Fruit fly (Drosophila melanogaster) whole organism, prepupa: ENCODE measurements around the gene Kr-h1.
A peak's percentile ranks its signal among the peaks of the same experiment; 100 is the strongest.

Source experiments
- Blimp-1 ChIP-seq: fragments of 200-800 bp; sonication (Bioruptor generic); optimal IDR thresholded peaks from 3 replicates; lab custom pipeline; 2017; ENCODE audit warnings: missing biosample characterization, missing genetic modification characterization, mild to moderate bottlenecking, moderate library complexity, missing genetic modification reagents
- CG10631 ChIP-seq: fragments of 200-800 bp; sonication (Bioruptor generic); optimal IDR thresholded peaks from 2 replicates; lab custom pipeline; 2016; ENCODE audit warnings: missing biosample characterization, missing genetic modification characterization
- CG10669 ChIP-seq: fragments of 200-800 bp; sonication (Bioruptor generic); optimal IDR thresholded peaks from 3 replicates; lab custom pipeline; 2018; ENCODE audit warnings: missing biosample characterization, mild to moderate bottlenecking, missing genetic modification characterization, moderate library complexity
- CG11294 ChIP-seq: fragments of 200-800 bp; sonication (Bioruptor generic); IDR thresholded peaks from 2 replicates; pipeline ENCODE4 v1.3.6; 2022; ENCODE audit warnings: missing biosample characterization, missing genetic modification characterization
- CG11902 ChIP-seq: fragments of 200-800 bp; sonication (Bioruptor generic); optimal IDR thresholded peaks from 3 replicates; lab custom pipeline; 2016; ENCODE audit warnings: missing biosample characterization, missing genetic modification characterization
- CG1621 ChIP-seq: fragments of 200-800 bp; sonication (Bioruptor generic); optimal IDR thresholded peaks from 3 replicates; lab custom pipeline; 2018; ENCODE audit warnings: missing biosample characterization, mild to moderate bottlenecking, missing genetic modification characterization
- CG16779 ChIP-seq: fragments of 200-800 bp; sonication (Bioruptor generic); optimal IDR thresholded peaks from 3 replicates; lab custom pipeline; 2017; ENCODE audit warnings: missing biosample characterization, mild to moderate bottlenecking, missing genetic modification characterization
- CG3032 ChIP-seq: fragments of 200-800 bp; optimal IDR thresholded peaks from 2 replicates; lab custom pipeline; 2019; ENCODE audit warnings: missing biosample characterization, mild to moderate bottlenecking, missing genetic modification characterization, moderate library complexity
- CG31627 ChIP-seq: fragments of 200-800 bp; sonication (Bioruptor generic); optimal IDR thresholded peaks from 3 replicates; lab custom pipeline; 2016; ENCODE audit warnings: missing biosample characterization, missing genetic modification characterization
- CG34406 ChIP-seq: fragments of 200-800 bp; sonication (Bioruptor generic); optimal IDR thresholded peaks from 3 replicates; lab custom pipeline; 2016; ENCODE audit warnings: missing biosample characterization, missing genetic modification characterization
- CG3919 ChIP-seq: fragments of 200-800 bp; sonication (Bioruptor generic); optimal IDR thresholded peaks from 3 replicates; lab custom pipeline; 2016; ENCODE audit warnings: missing biosample characterization, missing genetic modification characterization
- CG6163 ChIP-seq: fragments of 200-800 bp; sonication (Bioruptor generic); IDR thresholded peaks from 3 replicates; pipeline ENCODE4 v1.3.6; 2022; ENCODE audit warnings: missing biosample characterization, missing genetic modification characterization
- CG6276 ChIP-seq: fragments of 200-800 bp; sonication (Bioruptor generic); optimal IDR thresholded peaks from 2 replicates; lab custom pipeline; 2017; ENCODE audit warnings: missing biosample characterization, mild to moderate bottlenecking, missing genetic modification characterization
- CG6808 ChIP-seq: fragments of 200-800 bp; sonication (Bioruptor generic); optimal IDR thresholded peaks from 3 replicates; lab custom pipeline; 2017; ENCODE audit warnings: missing biosample characterization, missing genetic modification characterization, mild to moderate bottlenecking, moderate library complexity, missing genetic modification reagents
- CG6854 ChIP-seq: fragments of 200-800 bp; sonication (Bioruptor generic); optimal IDR thresholded peaks from 2 replicates; lab custom pipeline; 2017; ENCODE audit warnings: missing biosample characterization, mild to moderate bottlenecking, missing genetic modification characterization
- CG8119 ChIP-seq: fragments of 200-800 bp; sonication (Bioruptor generic); IDR thresholded peaks from 3 replicates; pipeline ENCODE4 v1.3.6; 2022; ENCODE audit warnings: missing biosample characterization, missing genetic modification characterization
- CG8632 ChIP-seq: fragments of 200-800 bp; sonication (Bioruptor generic); optimal IDR thresholded peaks from 3 replicates; lab custom pipeline; 2016; ENCODE audit warnings: missing biosample characterization, missing genetic modification characterization
- Eip75B ChIP-seq: fragments of 200-800 bp; sonication (Bioruptor generic); optimal IDR thresholded peaks from 3 replicates; lab custom pipeline; 2016; ENCODE audit warnings: missing biosample characterization, missing genetic modification characterization
- Eip78C ChIP-seq: fragments of 200-800 bp; sonication (Bioruptor generic); peaks from one replicate; lab custom pipeline; 2016; ENCODE audit warnings: missing biosample characterization, missing genetic modification characterization
- Eip93F ChIP-seq: fragments of 200-800 bp; sonication (Bioruptor generic); optimal IDR thresholded peaks from 2 replicates; lab custom pipeline; 2016; ENCODE audit warnings: missing biosample characterization, mild to moderate bottlenecking, missing genetic modification characterization
- Ets96B ChIP-seq: fragments of 200-800 bp; optimal IDR thresholded peaks from 2 replicates; lab custom pipeline; 2019; ENCODE audit warnings: missing biosample characterization, mild to moderate bottlenecking, missing genetic modification characterization, moderate library complexity
- Gug ChIP-seq: fragments of 200-800 bp; sonication (Bioruptor generic); IDR thresholded peaks from 2 replicates; pipeline ENCODE4 v1.3.6; 2022; ENCODE audit warnings: missing biosample characterization, missing genetic modification characterization
- Hr4 ChIP-seq: fragments of 200-800 bp; sonication (Bioruptor generic); optimal IDR thresholded peaks from 3 replicates; lab custom pipeline; 2016; ENCODE audit warnings: missing biosample characterization, missing genetic modification characterization
- Met ChIP-seq: fragments of 200-800 bp; sonication (Bioruptor generic); optimal IDR thresholded peaks from 3 replicates; lab custom pipeline; 2016; ENCODE audit warnings: missing biosample characterization, missing genetic modification characterization
- OdsH ChIP-seq: fragments of 200-800 bp; sonication (Bioruptor generic); optimal IDR thresholded peaks from 3 replicates; lab custom pipeline; 2016; ENCODE audit warnings: missing biosample characterization, missing genetic modification characterization
- Smox ChIP-seq: fragments of 200-800 bp; sonication (Bioruptor generic); optimal IDR thresholded peaks from 3 replicates; lab custom pipeline; 2016; ENCODE audit warnings: missing biosample characterization, missing genetic modification characterization
- Sox102F ChIP-seq: fragments of 200-800 bp; sonication (Bioruptor generic); optimal IDR thresholded peaks from 2 replicates; lab custom pipeline; 2016; ENCODE audit warnings: missing biosample characterization, mild to moderate bottlenecking, missing genetic modification characterization
- Sox14 ChIP-seq: fragments of 200-800 bp; sonication (Bioruptor generic); optimal IDR thresholded peaks from 3 replicates; lab custom pipeline; 2016; ENCODE audit warnings: missing biosample characterization, missing genetic modification characterization
- acj6 ChIP-seq: fragments of 200-800 bp; sonication (Bioruptor generic); optimal IDR thresholded peaks from 3 replicates; lab custom pipeline; 2016; ENCODE audit warnings: missing biosample characterization, missing genetic modification characterization
- dsx ChIP-seq: fragments of 200-800 bp; optimal IDR thresholded peaks from 3 replicates; lab custom pipeline; 2019; ENCODE audit warnings: missing biosample characterization, mild to moderate bottlenecking, missing genetic modification characterization, moderate library complexity; ENCODE audit not compliant: poor library complexity, severe bottlenecking
- eg ChIP-seq: fragments of 200-800 bp; sonication (Bioruptor generic); IDR thresholded peaks from 3 replicates; pipeline ENCODE4 v1.3.6; 2022; ENCODE audit warnings: missing biosample characterization, missing genetic modification characterization
- esn ChIP-seq: fragments of 200-800 bp; sonication (Bioruptor generic); optimal IDR thresholded peaks from 2 replicates; lab custom pipeline; 2016; ENCODE audit warnings: missing biosample characterization, mild to moderate bottlenecking, missing genetic modification characterization, moderate library complexity
- fd85E ChIP-seq: fragments of 200-800 bp; sonication (Bioruptor generic); optimal IDR thresholded peaks from 3 replicates; lab custom pipeline; 2016; ENCODE audit warnings: missing biosample characterization, missing genetic modification characterization
- fkh ChIP-seq: fragments of 200-800 bp; sonication (Bioruptor generic); optimal IDR thresholded peaks from 3 replicates; lab custom pipeline; 2017; ENCODE audit warnings: missing biosample characterization, mild to moderate bottlenecking, missing genetic modification characterization, moderate library complexity
- lz ChIP-seq: fragments of 200-800 bp; sonication (Bioruptor generic); optimal IDR thresholded peaks from 3 replicates; lab custom pipeline; 2016; ENCODE audit warnings: missing biosample characterization, missing genetic modification characterization
- net ChIP-seq: fragments of 200-800 bp; sonication (Bioruptor generic); optimal IDR thresholded peaks from 3 replicates; lab custom pipeline; 2016; ENCODE audit warnings: missing biosample characterization, missing genetic modification characterization
- pdm3 ChIP-seq: fragments of 200-800 bp; sonication (Bioruptor generic); optimal IDR thresholded peaks from 3 replicates; lab custom pipeline; 2016; ENCODE audit warnings: missing biosample characterization, missing genetic modification characterization
- salr ChIP-seq, 2 experiments: fragments of 200-800 bp; sonication (Bioruptor generic); optimal IDR thresholded peaks; 3 replicates each; lab custom pipeline; 2016 to 2018; ENCODE audit warnings: missing biosample characterization in 2 of 2, missing genetic modification characterization in 2 of 2, mild to moderate bottlenecking in 1 of 2
- spab ChIP-seq: fragments of 200-800 bp; sonication (Bioruptor generic); optimal IDR thresholded peaks from 2 replicates; lab custom pipeline; 2017; ENCODE audit warnings: missing biosample characterization, mild to moderate bottlenecking, missing genetic modification characterization, missing genetic modification reagents
- ss ChIP-seq, 2 experiments: fragments of 200-800 bp; sonication (Bioruptor generic); optimal IDR thresholded peaks; 2 replicates in 1 of 2; 3 replicates in 1 of 2; lab custom pipeline; 2017 to 2018; ENCODE audit warnings: mild to moderate bottlenecking in 2 of 2, missing biosample characterization in 2 of 2, missing genetic modification characterization in 2 of 2, moderate library complexity in 1 of 2
- svp ChIP-seq: fragments of 200-800 bp; sonication (Bioruptor generic); peaks from one replicate; lab custom pipeline; 2016; ENCODE audit warnings: missing biosample characterization, missing genetic modification characterization
- vri ChIP-seq: fragments of 200-800 bp; sonication (Bioruptor generic); optimal IDR thresholded peaks from 3 replicates; lab custom pipeline; 2016; ENCODE audit warnings: missing biosample characterization, mild to moderate bottlenecking, missing genetic modification characterization

The Kr-h1 gene

dm6 chr2L:6082157-6082645 is at the start of gene Kr-h1:
Gene Kr-h1, plus strand, starts transcription at chr2L:6082603.
- TF ChIP-seq Met (GFP tag; lab: Kevin White, UChicago): peak; percentile 90
- TF ChIP-seq eg: no peak
- TF ChIP-seq spab (GFP tag; lab: Kevin White, UChicago): no peak
- TF ChIP-seq svp (GFP tag; lab: Kevin White, UChicago): peak; percentile 68
- no peak for TF ChIP-seq lz (GFP tag; lab: Kevin White, UChicago)
- no peak for TF ChIP-seq CG31627 (GFP tag; lab: Kevin White, UChicago)
- TF ChIP-seq CG8632: no peak
- no peak for TF ChIP-seq CG10631 (GFP tag; lab: Kevin White, UChicago)
- TF ChIP-seq CG34406: no peak
- peak; percentile 13 for TF ChIP-seq CG6854 (GFP tag; lab: Kevin White, UChicago)
- no peak for TF ChIP-seq acj6
- no peak for TF ChIP-seq CG8119
- TF ChIP-seq Eip78C (GFP tag; lab: Kevin White, UChicago): peak; percentile 71
- no peak for TF ChIP-seq CG3919 (GFP tag; lab: Kevin White, UChicago)
- TF ChIP-seq vri: peak; percentile 84
- peak; percentile 41 for TF ChIP-seq Sox14
- TF ChIP-seq CG11902 (GFP tag; lab: Kevin White, UChicago): no peak
- TF ChIP-seq Hr4 (GFP tag; lab: Kevin White, UChicago): no peak
- TF ChIP-seq CG3032: no peak
- TF ChIP-seq esn (GFP tag; lab: Kevin White, UChicago): no peak
- TF ChIP-seq OdsH (GFP tag; lab: Kevin White, UChicago): no peak
- no peak for TF ChIP-seq CG6808 (GFP tag; lab: Kevin White, UChicago)
- no peak for TF ChIP-seq Eip93F (GFP tag; lab: Kevin White, UChicago)
- TF ChIP-seq Blimp-1 (GFP tag; lab: Kevin White, UChicago): peak; percentile 54

- TF ChIP-seq net (GFP tag; lab: Kevin White, UChicago): no peak
- no peak for TF ChIP-seq Ets96B
- TF ChIP-seq CG1621 (tag; lab: Kevin White, UChicago): no peak
- no peak for TF ChIP-seq CG31627 (GFP tag; lab: Kevin White, UChicago)
- no peak for TF ChIP-seq fkh (GFP tag; lab: Kevin White, UChicago)
- no peak for TF ChIP-seq CG34406
- TF ChIP-seq CG11294 (GFP tag; lab: Robert Waterston, UW): no peak
- no peak for TF ChIP-seq Smox (GFP tag; lab: Kevin White, UChicago)
- TF ChIP-seq CG3919 (GFP tag; lab: Kevin White, UChicago): no peak
- TF ChIP-seq svp (GFP tag; lab: Kevin White, UChicago): no peak
- no peak for TF ChIP-seq salr (GFP tag; optimal IDR thresholded peaks at IDR 0.05; lab: Kevin White, UChicago)
Measured at dm6 chr2L:6034344-6034743, 48.1 kb upstream of the Kr-h1 start, which contains the start of gene CG9109. Gene CG9109, minus strand, starts transcription at chr2L:6034423.

DNA sequence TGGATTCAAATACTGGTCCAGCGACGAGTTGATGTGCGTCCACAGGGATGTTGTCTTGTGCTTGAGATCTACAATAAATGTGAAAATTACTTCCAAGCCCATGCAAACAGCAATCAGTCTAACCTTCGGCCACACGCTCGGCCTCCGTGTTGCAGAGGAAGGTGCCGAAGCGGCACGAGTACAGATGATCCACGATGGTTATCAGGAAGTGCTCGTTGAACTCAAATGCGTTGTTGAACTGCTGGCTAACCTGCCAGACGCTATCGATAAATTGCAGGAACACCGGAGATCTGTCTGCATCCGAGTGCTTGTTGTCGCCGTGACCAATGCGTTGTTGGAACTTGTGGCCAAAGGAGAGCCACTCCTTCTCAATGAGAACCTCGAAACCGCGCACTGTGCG is 47.2 kb upstream of the Kr-h1 start:
- TF ChIP-seq CG16779: no peak
- peak; percentile 91 for TF ChIP-seq svp (GFP tag; lab: Kevin White, UChicago)

DNA sequence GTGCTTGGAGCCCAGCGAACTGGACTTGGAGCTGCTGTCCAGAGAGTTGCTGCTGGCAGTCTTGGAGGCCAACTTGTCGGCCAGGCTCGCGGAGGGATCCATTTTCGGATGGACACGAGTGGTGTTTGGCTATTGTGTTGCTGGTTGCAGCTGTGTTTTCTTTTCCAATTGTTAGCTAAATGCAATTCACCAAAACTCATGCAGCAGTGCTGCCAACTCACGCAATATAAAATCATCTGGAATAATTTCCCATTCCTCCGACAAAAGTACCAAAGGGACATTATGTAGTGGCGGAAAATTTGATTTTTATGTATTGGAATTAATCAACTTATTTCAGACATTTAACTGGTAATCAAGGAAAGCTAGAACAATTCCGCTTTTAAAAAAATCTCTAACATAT is 45.7 kb upstream of the Kr-h1 start, which contains the start of gene mtm:
Gene mtm, minus strand, starts transcription at position 306 of the 400 bp plus-strand sequence.
- TF ChIP-seq Eip78C (GFP tag; lab: Kevin White, UChicago) (peak; percentile 69), Eip93F (GFP tag; lab: Kevin White, UChicago) (no peak), CG6808 (GFP tag; lab: Kevin White, UChicago) (peak; percentile 66), Gug (no peak), CG10669 (GFP tag; lab: Kevin White, UChicago) (no peak)

DNA sequence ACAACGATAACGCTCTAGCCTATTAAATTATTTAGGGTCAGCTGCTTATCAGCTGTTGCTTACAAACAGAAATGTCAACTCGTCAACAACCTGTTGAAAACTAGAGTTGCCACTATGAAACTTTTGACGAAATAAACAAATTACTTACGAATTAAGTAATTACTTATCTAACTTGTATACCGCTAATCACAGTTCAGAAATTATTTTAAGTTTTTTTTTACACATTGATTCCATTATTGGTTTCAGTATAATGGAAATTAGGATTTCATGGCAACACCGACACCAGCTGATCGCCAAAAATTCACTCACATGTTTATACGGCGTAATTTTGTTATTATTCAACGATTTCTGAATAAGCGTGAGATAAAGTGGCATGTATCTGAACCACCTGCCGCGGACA is 44.6 kb upstream of the Kr-h1 start, which contains the start of the genes CG9117 and CG31643:
Gene CG9117, minus strand, starts transcription at position 73 of the 400 bp plus-strand sequence.
Gene CG31643, plus strand, starts transcription at position 288 of the 400 bp plus-strand sequence.
- TF ChIP-seq pdm3 (GFP tag; lab: Kevin White, UChicago): no peak
- no peak for TF ChIP-seq CG11902 (GFP tag; lab: Kevin White, UChicago)
- peak; percentile 46 for TF ChIP-seq CG3032
- no peak for TF ChIP-seq fd85E
- no peak for TF ChIP-seq Eip75B (GFP tag; lab: Kevin White, UChicago)
- TF ChIP-seq Sox102F (GFP tag; lab: Kevin White, UChicago): no peak
- no peak for TF ChIP-seq OdsH (GFP tag; lab: Kevin White, UChicago)
- TF ChIP-seq dsx: no peak
- no peak for TF ChIP-seq CG6854 (GFP tag; lab: Kevin White, UChicago)
- no peak for TF ChIP-seq vri
- TF ChIP-seq salr (GFP tag; optimal IDR thresholded peaks at IDR 0.05; lab: Kevin White, UChicago): no peak
- TF ChIP-seq CG6808 (GFP tag; lab: Kevin White, UChicago): peak; percentile 39
- no peak for TF ChIP-seq fkh (GFP tag; lab: Kevin White, UChicago)
- TF ChIP-seq ss (GFP tag; optimal IDR thresholded peaks at IDR 0.05; lab: Kevin White, UChicago): no peak
- TF ChIP-seq acj6: no peak
- peak; percentile 40 for TF ChIP-seq net (GFP tag; lab: Kevin White, UChicago)
- TF ChIP-seq Eip93F (GFP tag; lab: Kevin White, UChicago): peak; percentile 47
- no peak for TF ChIP-seq CG6163 (GFP tag; lab: Robert Waterston, UW)
- no peak for TF ChIP-seq Met (GFP tag; lab: Kevin White, UChicago)
- no peak for TF ChIP-seq CG3919 (GFP tag; lab: Kevin White, UChicago)
- no peak for TF ChIP-seq CG6276 (GFP tag; lab: Kevin White, UChicago)
- peak; percentile 79 for TF ChIP-seq esn (GFP tag; lab: Kevin White, UChicago)
